Worm (Caenorhabditis elegans): ENCODE data around the gene ttr-14.

- TF ChIP-seq nhr-77 (tag; optimal IDR thresholded peaks at IDR 0.05) (no peak), ceh-82 (tag; optimal IDR thresholded peaks at IDR 0.05) (no peak), ZK546.5 (tag; optimal IDR thresholded peaks at IDR 0.05) (no peak)
These were observed 39.2 kb upstream of the ttr-14 start for ce11 chrX:10748145-10748544.

Measured in whole organism, L3 larva.